Worm (Caenorhabditis elegans) whole organism, young adult: ENCODE data around the gene nrf-6.

Experiments used
- him-1 ChIP-seq: sonication (generic microtip); optimal IDR thresholded peaks from 2 replicates; lab custom pipeline; 2016; ENCODE audit warnings: missing genotype, missing genetic modification reagents, missing genetic modification characterization, missing compliant biosample characterization
- madf-10 ChIP-seq: sonication (generic microtip); optimal IDR thresholded peaks from 2 replicates; lab custom pipeline; 2016; ENCODE audit warnings: mild to moderate bottlenecking, missing genetic modification characterization, missing compliant biosample characterization
- unc-62 ChIP-seq: fragments of 150-350 bp; optimal IDR thresholded peaks from 2 replicates; lab custom pipeline; 2014; ENCODE audit warnings: missing biosample characterization, missing genetic modification reagents, missing genetic modification characterization

DNA sequence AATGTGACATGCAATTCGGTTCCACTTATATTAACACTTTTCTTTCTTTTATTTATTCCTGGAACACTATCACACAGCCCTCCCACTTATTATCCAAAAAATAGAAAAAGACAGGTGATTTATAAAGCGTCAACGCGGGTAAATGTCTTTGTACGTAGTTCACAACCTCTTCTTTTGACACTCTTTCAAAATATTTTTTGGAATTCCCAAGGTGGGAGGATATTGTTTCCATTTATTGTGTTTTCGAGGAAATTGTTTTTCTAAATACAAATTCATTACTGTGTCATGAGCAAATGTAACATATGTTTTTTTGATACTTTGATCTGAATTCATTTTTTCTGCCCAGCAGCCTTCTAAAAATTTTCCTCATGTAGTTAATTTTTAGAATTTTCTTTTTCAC is 25.4 kb upstream of the nrf-6 start:
- TF ChIP-seq madf-10 (no peak), him-1 (no peak), unc-62 (GFP tag; lab: Kevin White, UChicago) (no peak)
